Worm (Caenorhabditis elegans) whole organism, early embryonic: Measurements from ENCODE around the gene F58E6.4.

Source experiments
- aly-1 ChIP-seq: sonication (generic microtip); optimal IDR thresholded peaks from 2 replicates; lab custom pipeline; 2016; ENCODE audit warnings: missing genetic modification characterization, missing compliant biosample characterization
- ama-1 ChIP-seq: fragments of 150-350 bp; optimal IDR thresholded peaks from 2 replicates; lab custom pipeline; 2014
- ceh-36 ChIP-seq: sonication (generic microtip); optimal IDR thresholded peaks from 2 replicates; lab custom pipeline; 2016; ENCODE audit warnings: missing genetic modification characterization, inconsistent platforms, missing compliant biosample characterization
- ets-7 ChIP-seq: sonication (generic microtip); optimal IDR thresholded peaks from 2 replicates; lab custom pipeline; 2016; ENCODE audit warnings: missing genotype, missing genetic modification characterization, missing compliant biosample characterization
- flt-1 ChIP-seq: fragments of 200-800 bp; sonication (Bioruptor generic); IDR thresholded peaks from 2 replicates; pipeline ENCODE4 v1.3.6; 2022; ENCODE audit warnings: missing genetic modification characterization, missing compliant biosample characterization
- hmbx-1 ChIP-seq: sonication (generic microtip); optimal IDR thresholded peaks from 2 replicates; lab custom pipeline; 2016; ENCODE audit warnings: mild to moderate bottlenecking, missing genetic modification characterization, missing compliant biosample characterization
- pes-1 ChIP-seq: fragments of 200-800 bp; sonication (Bioruptor generic); IDR thresholded peaks from 2 replicates; pipeline ENCODE4 v1.3.6; 2022; ENCODE audit warnings: missing genetic modification reagents, missing genetic modification characterization, missing compliant biosample characterization
- scrt-1 ChIP-seq: fragments of 200-800 bp; sonication (Bioruptor generic); IDR thresholded peaks from 2 replicates; pipeline ENCODE4 v1.3.6; 2022; ENCODE audit warnings: missing genetic modification characterization, missing compliant biosample characterization
- sea-1 ChIP-seq: fragments of 200-800 bp; sonication (Bioruptor generic); conservative IDR thresholded peaks from 2 replicates; pipeline ENCODE4 v1.3.6; 2022; ENCODE audit warnings: missing genetic modification characterization, missing compliant biosample characterization
- tbx-11 ChIP-seq: fragments of 200-800 bp; sonication (Bioruptor generic); IDR thresholded peaks from 2 replicates; pipeline ENCODE4 v1.3.6; 2022; ENCODE audit warnings: missing genetic modification characterization, missing compliant biosample characterization
- tbx-37 ChIP-seq: fragments of 200-800 bp; sonication (Bioruptor generic); conservative IDR thresholded peaks from 2 replicates; pipeline ENCODE4 v1.3.6; 2022; ENCODE audit warnings: missing genetic modification reagents, missing genetic modification characterization, missing compliant biosample characterization

DNA sequence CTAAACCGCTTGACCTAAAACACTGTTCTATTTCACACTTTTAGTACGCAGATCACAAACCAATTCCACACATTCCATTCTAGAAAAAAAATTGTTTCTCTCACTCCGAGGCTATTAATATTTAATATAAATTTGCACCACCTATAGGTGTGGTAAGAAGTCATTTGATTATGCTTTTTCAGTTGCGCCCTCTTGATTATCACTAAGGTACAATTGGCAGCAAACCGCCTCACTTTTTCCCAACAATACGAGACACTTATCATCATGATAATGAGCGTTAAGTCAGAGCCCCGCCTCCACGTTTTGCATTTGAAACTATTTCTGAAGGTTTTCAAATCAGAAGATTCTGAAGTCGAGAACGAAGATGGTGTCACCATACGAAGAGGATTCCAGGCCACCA, 12.9 kb downstream of the F58E6.4 start, which contains the start of gene aqp-4:
- TF ChIP-seq aly-1 (tag; lab: Kevin White, UChicago) (no peak), hmbx-1 (tag; lab: Kevin White, UChicago) (no peak), ceh-36 (tag; lab: Kevin White, UChicago) (no peak), ama-1 (no peak), scrt-1 (GFP tag; lab: Robert Waterston, UW) (no peak), tbx-11 (no peak), sea-1 (GFP tag; lab: Robert Waterston, UW) (no peak), ets-7 (no peak), flt-1 (no peak), pes-1 (GFP tag; lab: Robert Waterston, UW) (no peak), tbx-37 (GFP tag; lab: Robert Waterston, UW) (no peak)
